Worm (Caenorhabditis elegans): ENCODE data around the gene nas-9.

nas-9 gene

ce11 chrV:4826710-4827380 is 13.0 kb downstream of the nas-9 start, which contains the start of the genes hsp-6 and C37H5.5 (continued):
- peak; percentile 36 for TF ChIP-seq blmp-1 (tag; optimal IDR thresholded peaks at IDR 0.05; ENCODE audit: insufficient read depth)
- no peak for TF ChIP-seq nhr-12 (tag; optimal IDR thresholded peaks at IDR 0.05)
- peak; percentile 39 for TF ChIP-seq snpc-4 (tag; optimal IDR thresholded peaks at IDR 0.05)
- TF ChIP-seq ama-1 (optimal IDR thresholded peaks at IDR 0.05), result peak; percentile 31
- TF ChIP-seq nhr-10 (tag; optimal IDR thresholded peaks at IDR 0.05), result no peak
- TF ChIP-seq alr-1 (tag; optimal IDR thresholded peaks at IDR 0.05), result no peak

- TF ChIP-seq sma-3 (GFP tag; optimal IDR thresholded peaks at IDR 0.05) (peak; percentile 7), crh-2 (tag; optimal IDR thresholded peaks at IDR 0.05) (peak; percentile 33), nhr-11 (tag; optimal IDR thresholded peaks at IDR 0.05) (no peak), ama-1 (optimal IDR thresholded peaks at IDR 0.05) (peak; percentile 54), unc-55 (GFP tag; optimal IDR thresholded peaks at IDR 0.05) (peak; percentile 25), gmeb-1 (tag; optimal IDR thresholded peaks at IDR 0.05) (peak; percentile 29), C34F6.9 (tag; optimal IDR thresholded peaks at IDR 0.05) (peak; percentile 47), Y55F3AM.14 (GFP tag; optimal IDR thresholded peaks at IDR 0.05) (peak; percentile 92), nhr-25 (tag; optimal IDR thresholded peaks at IDR 0.05) (peak; percentile 51), blmp-1 (tag; optimal IDR thresholded peaks at IDR 0.05; ENCODE audit: insufficient read depth) (no peak), lin-13 (GFP tag; optimal IDR thresholded peaks at IDR 0.05) (peak; percentile 64), R02D3.7 (tag; optimal IDR thresholded peaks at IDR 0.05) (no peak), ztf-4 (tag; optimal IDR thresholded peaks at IDR 0.05) (peak; percentile 95), nhr-129 (tag; optimal IDR thresholded peaks at IDR 0.05) (peak; percentile 56), lsy-2 (tag; optimal IDR thresholded peaks at IDR 0.05) (peak in 1 of 2 experiments; percentile 30)
Observed at ce11 chrV:4823683-4824391, 16.0 kb downstream of the nas-9 start.

ce11 chrV:4823323-4823682 is 16.5 kb downstream of the nas-9 start, which contains the start of gene adss-1:
Gene adss-1 (minus strand): TSS chrV:4823423.
- TF ChIP-seq zag-1 (tag; optimal IDR thresholded peaks at IDR 0.05) (no peak), sem-4 (tag; optimal IDR thresholded peaks at IDR 0.05) (no peak), skn-1 (tag; optimal IDR thresholded peaks at IDR 0.05) (no peak), ceh-16 (tag; optimal IDR thresholded peaks at IDR 0.05) (no peak), Y55F3AM.14 (GFP tag; optimal IDR thresholded peaks at IDR 0.05) (no peak), fos-1 (tag; optimal IDR thresholded peaks at IDR 0.05) (no peak), ztf-11 (tag; optimal IDR thresholded peaks at IDR 0.05) (no peak), nhr-23 (tag; optimal IDR thresholded peaks at IDR 0.05) (no peak), nhr-11 (tag; optimal IDR thresholded peaks at IDR 0.05) (no peak), peb-1 (tag; optimal IDR thresholded peaks at IDR 0.05) (no peak), elt-1 (tag; optimal IDR thresholded peaks at IDR 0.05) (no peak), sma-3 (GFP tag; optimal IDR thresholded peaks at IDR 0.05) (no peak), nhr-6 (tag; optimal IDR thresholded peaks at IDR 0.05) (no peak), crh-2 (tag; optimal IDR thresholded peaks at IDR 0.05) (no peak), lsy-2 (tag; optimal IDR thresholded peaks at IDR 0.05) (no peak), F13H6.1 (tag; optimal IDR thresholded peaks at IDR 0.05) (no peak), nhr-77 (tag; optimal IDR thresholded peaks at IDR 0.05) (no peak), alr-1 (tag; optimal IDR thresholded peaks at IDR 0.05) (no peak), mbf-1 (tag; optimal IDR thresholded peaks at IDR 0.05) (no peak), ztf-4 (tag; optimal IDR thresholded peaks at IDR 0.05) (no peak)

ce11 chrV:4820601-4821000 is 19.2 kb downstream of the nas-9 start:
- TF ChIP-seq nhr-129 (tag; optimal IDR thresholded peaks at IDR 0.05), result peak; percentile 38
- peak; percentile 50 for TF ChIP-seq ztf-4 (tag; optimal IDR thresholded peaks at IDR 0.05)
- TF ChIP-seq lsy-2 (tag; optimal IDR thresholded peaks at IDR 0.05), result peak in 1 of 2 experiments; percentile 12
- no peak for TF ChIP-seq nhr-12 (tag; optimal IDR thresholded peaks at IDR 0.05)
- no peak for TF ChIP-seq lin-13 (GFP tag; optimal IDR thresholded peaks at IDR 0.05)
- TF ChIP-seq lin-11 (tag; optimal IDR thresholded peaks at IDR 0.05), result no peak
- TF ChIP-seq nhr-25 (tag; optimal IDR thresholded peaks at IDR 0.05), result peak; percentile 32
- peak; percentile 15 for TF ChIP-seq fos-1 (tag; optimal IDR thresholded peaks at IDR 0.05)
- no peak for TF ChIP-seq Y55F3AM.14 (GFP tag; optimal IDR thresholded peaks at IDR 0.05)
- TF ChIP-seq mdl-1 (tag; optimal IDR thresholded peaks at IDR 0.05), result peak in 1 of 2 experiments; percentile 22
- TF ChIP-seq nhr-11 (tag; optimal IDR thresholded peaks at IDR 0.05), result no peak
- no peak for TF ChIP-seq sma-9 (GFP tag; optimal IDR thresholded peaks at IDR 0.05)
- TF ChIP-seq sma-9 (tag; optimal IDR thresholded peaks at IDR 0.05), result no peak
- TF ChIP-seq crh-2 (tag; optimal IDR thresholded peaks at IDR 0.05), result peak; percentile 28
- TF ChIP-seq C34F6.9 (tag; optimal IDR thresholded peaks at IDR 0.05), result peak; percentile 10

Data from whole organism, L2 larva.